Worm (Caenorhabditis elegans): ENCODE results near the gene acs-1.

The acs-1 gene

ce11 chrV:6520385-6521080 is 4.3 kb upstream of the acs-1 start, which contains the start of the genes F46E10.2 and F46E10.18:
F46E10.2 (plus strand) TSS chrV:6520435.
F46E10.18 (plus strand) TSS chrV:6521030.
- TF ChIP-seq zip-5 (tag; optimal IDR thresholded peaks at IDR 0.05), result no peak
- no peak for TF ChIP-seq unc-3 (GFP tag; conservative IDR thresholded peaks at IDR 0.05)
- TF ChIP-seq unc-3 (tag; optimal IDR thresholded peaks at IDR 0.05), result no peak
- TF ChIP-seq dmd-4 (tag; optimal IDR thresholded peaks at IDR 0.05; ENCODE audit: borderline replicate concordance), result no peak
- TF ChIP-seq eyg-1 (tag; optimal IDR thresholded peaks at IDR 0.05), result no peak
- TF ChIP-seq C38D4.7 (GFP tag; optimal IDR thresholded peaks at IDR 0.05), result no peak
- no peak for TF ChIP-seq ref-2 (tag; optimal IDR thresholded peaks at IDR 0.05)
- no peak for TF ChIP-seq madf-2 (tag; optimal IDR thresholded peaks at IDR 0.05)
- no peak for TF ChIP-seq Y22D7AL.16 (tag; optimal IDR thresholded peaks at IDR 0.05)
- TF ChIP-seq elt-4 (tag; optimal IDR thresholded peaks at IDR 0.05), result no peak
- TF ChIP-seq ceh-24 (tag; optimal IDR thresholded peaks at IDR 0.05), result no peak
- TF ChIP-seq fkh-6 (tag; optimal IDR thresholded peaks at IDR 0.05), result no peak
- no peak for TF ChIP-seq T23F11.4 (GFP tag; optimal IDR thresholded peaks at IDR 0.05)
- no peak for TF ChIP-seq F13H6.1 (tag; optimal IDR thresholded peaks at IDR 0.05)
- TF ChIP-seq dve-1 (tag; optimal IDR thresholded peaks at IDR 0.05), result no peak
- TF ChIP-seq mec-3 (tag; optimal IDR thresholded peaks at IDR 0.05; ENCODE audit: borderline replicate concordance), result no peak
- no peak for TF ChIP-seq odd-2 (tag; optimal IDR thresholded peaks at IDR 0.05)
- no peak for TF ChIP-seq sox-4 (tag; optimal IDR thresholded peaks at IDR 0.05)
- no peak for TF ChIP-seq nhr-11 (tag; optimal IDR thresholded peaks at IDR 0.05)

ce11 chrV:6522879-6523497 is 1.8 kb upstream of the acs-1 start:
- TF ChIP-seq pqm-1 (tag; optimal IDR thresholded peaks at IDR 0.05) (no peak), elt-2 (tag; optimal IDR thresholded peaks at IDR 0.05) (peak; percentile 10)

- TF ChIP-seq ama-1 (optimal IDR thresholded peaks at IDR 0.05), result peak; percentile 6
- no peak for TF ChIP-seq ets-4 (tag; optimal IDR thresholded peaks at IDR 0.05)
- TF ChIP-seq dve-1 (tag; optimal IDR thresholded peaks at IDR 0.05), result no peak
- TF ChIP-seq mec-3 (tag; optimal IDR thresholded peaks at IDR 0.05; ENCODE audit: borderline replicate concordance), result no peak
- no peak for TF ChIP-seq unc-55 (GFP tag; optimal IDR thresholded peaks at IDR 0.05)
- TF ChIP-seq ceh-45 (GFP tag; IDR thresholded peaks at IDR 0.05), result no peak
Observed at ce11 chrV:6533030-6533429, 8.2 kb downstream of the acs-1 start, which contains the start of gene hpo-26. hpo-26 (minus strand) TSS chrV:6533060.

- TF ChIP-seq dmd-4 (tag; optimal IDR thresholded peaks at IDR 0.05; ENCODE audit: borderline replicate concordance), result no peak
- TF ChIP-seq ceh-9 (tag; optimal IDR thresholded peaks at IDR 0.05), result no peak
- no peak for TF ChIP-seq madf-2 (tag; optimal IDR thresholded peaks at IDR 0.05)
- no peak for TF ChIP-seq ztf-16 (tag; optimal IDR thresholded peaks at IDR 0.05)
- TF ChIP-seq pha-4 (tag; optimal IDR thresholded peaks at IDR 0.05), result no peak
- no peak for TF ChIP-seq ceh-22 (tag; optimal IDR thresholded peaks at IDR 0.05)
- TF ChIP-seq pag-3 (tag; optimal IDR thresholded peaks at IDR 0.05; ENCODE audit: borderline replicate concordance), result no peak
- no peak for TF ChIP-seq fax-1 (tag; optimal IDR thresholded peaks at IDR 0.05)
- TF ChIP-seq ceh-31 (tag; optimal IDR thresholded peaks at IDR 0.05), result peak; percentile 32
- no peak for TF ChIP-seq unc-3 (GFP tag; conservative IDR thresholded peaks at IDR 0.05)
- TF ChIP-seq unc-3 (tag; optimal IDR thresholded peaks at IDR 0.05), result no peak
- no peak for TF ChIP-seq pat-9 (tag; optimal IDR thresholded peaks at IDR 0.05)
- no peak for TF ChIP-seq K09A11.1 (tag; optimal IDR thresholded peaks at IDR 0.05; ENCODE audit: insufficient read depth)
- TF ChIP-seq ceh-19 (GFP tag; optimal IDR thresholded peaks at IDR 0.05), result no peak
- TF ChIP-seq unc-42 (tag; optimal IDR thresholded peaks at IDR 0.05), result peak; percentile 32
- no peak for TF ChIP-seq ceh-6 (GFP tag; optimal IDR thresholded peaks at IDR 0.05)
- no peak for TF ChIP-seq ceh-34 (tag; optimal IDR thresholded peaks at IDR 0.05)
- TF ChIP-seq npax-4 (tag; optimal IDR thresholded peaks at IDR 0.05), result no peak
- no peak for TF ChIP-seq sdc-2 (tag; optimal IDR thresholded peaks at IDR 0.05)
- no peak for TF ChIP-seq ets-4 (tag; optimal IDR thresholded peaks at IDR 0.05)
- TF ChIP-seq Y22D7AL.16 (tag; optimal IDR thresholded peaks at IDR 0.05), result no peak
- no peak for TF ChIP-seq nhr-232 (tag; optimal IDR thresholded peaks at IDR 0.05)
- no peak for TF ChIP-seq ceh-2 (tag; optimal IDR thresholded peaks at IDR 0.05)
- peak; percentile 45 for TF ChIP-seq ceh-18 (tag; optimal IDR thresholded peaks at IDR 0.05)
- TF ChIP-seq ttx-3 (tag; optimal IDR thresholded peaks at IDR 0.05), result no peak
- TF ChIP-seq ceh-45 (GFP tag; IDR thresholded peaks at IDR 0.05), result 0 out of 2 replicates have a peak, but pooled peaks have one; percentile 29
- TF ChIP-seq hlh-15 (tag; optimal IDR thresholded peaks at IDR 0.05), result no peak
- no peak for TF ChIP-seq tbx-2 (tag; optimal IDR thresholded peaks at IDR 0.05)
Observed at ce11 chrV:6538323-6538722, 13.5 kb downstream of the acs-1 start.
